Fruit fly (Drosophila melanogaster) whole organism, embryonic: Measurements from ENCODE around the gene Kaz-m1.
A peak's percentile ranks its signal among the peaks of the same experiment; 100 is the strongest.

Experiments used
- CG11398 ChIP-seq: fragments of 200-800 bp; sonication (Bioruptor generic); optimal IDR thresholded peaks from 2 replicates; lab custom pipeline; 2016; ENCODE audit warnings: missing biosample characterization, missing genetic modification characterization
- CG12155 ChIP-seq: fragments of 200-800 bp; sonication (Bioruptor generic); optimal IDR thresholded peaks from 3 replicates; lab custom pipeline; 2016; ENCODE audit warnings: missing biosample characterization, missing genetic modification characterization
- CG14441 ChIP-seq: fragments of 200-800 bp; sonication (Bioruptor generic); IDR thresholded peaks from 2 replicates; pipeline ENCODE4 v1.3.6; 2022; ENCODE audit warnings: missing biosample characterization, missing genetic modification characterization
- CG15011 ChIP-seq: fragments of 200-800 bp; sonication (Bioruptor generic); optimal IDR thresholded peaks from 3 replicates; lab custom pipeline; 2018; ENCODE audit warnings: missing biosample characterization, mild to moderate bottlenecking, missing genetic modification characterization
- CG15269 ChIP-seq: fragments of 200-800 bp; sonication (Bioruptor generic); optimal IDR thresholded peaks from 2 replicates; lab custom pipeline; 2018; ENCODE audit warnings: missing biosample characterization, mild to moderate bottlenecking, missing genetic modification characterization, moderate library complexity
- CG16813 ChIP-seq: fragments of 200-800 bp; sonication (Bioruptor generic); IDR thresholded peaks from 3 replicates; pipeline ENCODE4 v1.3.6; 2022; ENCODE audit warnings: missing biosample characterization, missing genetic modification characterization; ENCODE audit not compliant: partially characterized antibody
- CG17328 ChIP-seq: fragments of 200-800 bp; sonication (Bioruptor generic); IDR thresholded peaks from 2 replicates; pipeline ENCODE4 v1.3.6; 2022; ENCODE audit warnings: missing biosample characterization, missing genetic modification characterization
- CG2116 ChIP-seq: fragments of 200-800 bp; sonication (Bioruptor generic); optimal IDR thresholded peaks from 3 replicates; lab custom pipeline; 2018; ENCODE audit warnings: missing biosample characterization, mild to moderate bottlenecking, missing genetic modification characterization
- CG31388 ChIP-seq: fragments of 200-800 bp; sonication (Bioruptor generic); optimal IDR thresholded peaks from 2 replicates; lab custom pipeline; 2016; ENCODE audit warnings: missing biosample characterization, missing genetic modification characterization
- CG3163 ChIP-seq: fragments of 200-800 bp; sonication (Bioruptor generic); optimal IDR thresholded peaks from 3 replicates; lab custom pipeline; 2016; ENCODE audit warnings: missing biosample characterization, missing genetic modification characterization
- CG3407 ChIP-seq: fragments of 200-800 bp; sonication (Bioruptor generic); optimal IDR thresholded peaks from 2 replicates; lab custom pipeline; 2018; ENCODE audit warnings: missing biosample characterization, mild to moderate bottlenecking, missing genetic modification characterization
- CG3847 ChIP-seq: fragments of 200-800 bp; sonication (Bioruptor generic); IDR thresholded peaks from 2 replicates; pipeline ENCODE4 v1.3.6; 2022; ENCODE audit warnings: missing biosample characterization, missing genetic modification characterization
- CG4854 ChIP-seq: fragments of 200-800 bp; sonication (Bioruptor generic); optimal IDR thresholded peaks from 2 replicates; lab custom pipeline; 2016; ENCODE audit warnings: missing biosample characterization, missing genetic modification characterization, inconsistent platforms
- CG5180 ChIP-seq: fragments of 200-800 bp; sonication (Bioruptor generic); optimal IDR thresholded peaks from 3 replicates; lab custom pipeline; 2017; ENCODE audit warnings: missing biosample characterization, missing genetic modification characterization, mild to moderate bottlenecking, moderate library complexity, missing genetic modification reagents
- CG5245 ChIP-seq: fragments of 200-800 bp; sonication (Bioruptor generic); optimal IDR thresholded peaks from 3 replicates; lab custom pipeline; 2016; ENCODE audit warnings: missing biosample characterization, missing genetic modification characterization
- CG8765 ChIP-seq: fragments of 200-800 bp; sonication (Bioruptor generic); IDR thresholded peaks from 2 replicates; pipeline ENCODE4 v1.3.6; 2022; ENCODE audit warnings: missing biosample characterization, missing genetic modification characterization
- CG9876 ChIP-seq: fragments of 200-800 bp; sonication (Bioruptor generic); optimal IDR thresholded peaks from 2 replicates; lab custom pipeline; 2016; ENCODE audit warnings: missing biosample characterization, missing genetic modification characterization
- Doc2 ChIP-seq: fragments of 200-800 bp; sonication (Bioruptor generic); IDR thresholded peaks from 2 replicates; pipeline ENCODE4 v1.3.6; 2022; ENCODE audit warnings: missing biosample characterization, missing genetic modification characterization
- Fer3 ChIP-seq: fragments of 200-800 bp; sonication (Bioruptor generic); optimal IDR thresholded peaks from 2 replicates; lab custom pipeline; 2018; ENCODE audit warnings: missing biosample characterization, mild to moderate bottlenecking, missing genetic modification characterization, moderate library complexity
- Gsc ChIP-seq: fragments of 200-800 bp; sonication (Bioruptor generic); IDR thresholded peaks from 2 replicates; pipeline ENCODE4 v1.3.6; 2022; ENCODE audit warnings: missing biosample characterization, missing genetic modification characterization
- Gug ChIP-seq: fragments of 200-800 bp; sonication (Bioruptor generic); IDR thresholded peaks from 4 replicates; pipeline ENCODE4 v1.3.6; 2022; ENCODE audit warnings: missing biosample characterization, missing genetic modification characterization
- H15 ChIP-seq: fragments of 200-800 bp; sonication (Bioruptor generic); IDR thresholded peaks from 3 replicates; pipeline ENCODE4 v1.3.6; 2022; ENCODE audit warnings: missing biosample characterization, missing genetic modification characterization
- Hand ChIP-seq: fragments of 200-800 bp; sonication (Bioruptor generic); optimal IDR thresholded peaks from 2 replicates; lab custom pipeline; 2017; ENCODE audit warnings: mild to moderate bottlenecking, missing biosample characterization, missing genetic modification reagents, missing genetic modification characterization
- Med ChIP-seq: fragments of 200-800 bp; sonication (Bioruptor generic); peaks from one replicate; lab custom pipeline; 2016; ENCODE audit warnings: missing biosample characterization, missing genetic modification characterization, mild to moderate bottlenecking, inconsistent platforms, moderate library complexity
- NC2β ChIP-seq: fragments of 200-800 bp; sonication (Bioruptor generic); optimal IDR thresholded peaks from 2 replicates; lab custom pipeline; 2016; ENCODE audit warnings: missing biosample characterization, missing genetic modification characterization
- Sin3A ChIP-seq: fragments of >200 bp; optimal IDR thresholded peaks from 2 replicates; lab custom pipeline; 2018
- Sox100B ChIP-seq: fragments of 200-800 bp; sonication (Bioruptor generic); optimal IDR thresholded peaks from 3 replicates; lab custom pipeline; 2018; ENCODE audit warnings: missing biosample characterization, mild to moderate bottlenecking, missing genetic modification characterization
- amos ChIP-seq: fragments of 200-800 bp; sonication (Bioruptor generic); IDR thresholded peaks from 2 replicates; pipeline ENCODE4 v1.3.6; 2022; ENCODE audit warnings: missing biosample characterization, missing genetic modification characterization; ENCODE audit not compliant: partially characterized antibody
- aop ChIP-seq: fragments of 200-800 bp; sonication (Bioruptor generic); IDR thresholded peaks from 2 replicates; pipeline ENCODE4 v1.3.6; 2022; ENCODE audit warnings: missing biosample characterization, missing genetic modification characterization
- ara ChIP-seq: fragments of 200-800 bp; sonication (Bioruptor generic); IDR thresholded peaks from 2 replicates; pipeline ENCODE4 v1.3.6; 2022; ENCODE audit warnings: missing biosample characterization, missing genetic modification characterization
- bab2 ChIP-seq: fragments of 200-800 bp; sonication (Bioruptor generic); optimal IDR thresholded peaks from 2 replicates; lab custom pipeline; 2016; ENCODE audit warnings: missing biosample characterization, missing genetic modification characterization
- croc ChIP-seq: fragments of 200-800 bp; sonication (Bioruptor generic); conservative IDR thresholded peaks from 3 replicates; pipeline ENCODE4 v1.3.6; 2022; ENCODE audit warnings: missing biosample characterization, missing genetic modification characterization
- fd64A ChIP-seq: fragments of 200-800 bp; sonication (Bioruptor generic); optimal IDR thresholded peaks from 3 replicates; lab custom pipeline; 2018; ENCODE audit warnings: missing biosample characterization, mild to moderate bottlenecking, missing genetic modification characterization
- fru ChIP-seq: fragments of >200 bp; optimal IDR thresholded peaks from 2 replicates; lab custom pipeline; 2017
- gcm ChIP-seq: fragments of 200-800 bp; sonication (Bioruptor generic); optimal IDR thresholded peaks from 2 replicates; lab custom pipeline; 2019; ENCODE audit warnings: missing biosample characterization, mild to moderate bottlenecking, missing genetic modification characterization, moderate library complexity
- gcm2 ChIP-seq: fragments of 200-800 bp; sonication (Bioruptor generic); optimal IDR thresholded peaks from 2 replicates; lab custom pipeline; 2016; ENCODE audit warnings: missing biosample characterization, missing genetic modification characterization
- her ChIP-seq: fragments of 200-800 bp; sonication (Bioruptor generic); optimal IDR thresholded peaks from 2 replicates; lab custom pipeline; 2016; ENCODE audit warnings: missing biosample characterization, missing genetic modification characterization
- lbe ChIP-seq: fragments of 200-800 bp; sonication (Bioruptor generic); optimal IDR thresholded peaks from 2 replicates; lab custom pipeline; 2016; ENCODE audit warnings: missing biosample characterization, mild to moderate bottlenecking, missing genetic modification characterization
- lov ChIP-seq, 2 experiments: fragments of 200-800 bp in 1 of 2; fragments of >200 bp in 1 of 2; sonication (Bioruptor generic) in 1 of 2; IDR thresholded peaks in 1 of 2; optimal IDR thresholded peaks in 1 of 2; 2 replicates in 1 of 2; 3 replicates in 1 of 2; pipeline versions ENCODE4 v1.3.6 to Lab custom; 2017 to 2022; ENCODE audit warnings: missing biosample characterization in 1 of 2, missing genetic modification characterization in 1 of 2
- nerfin-1 ChIP-seq: fragments of 200-800 bp; sonication (Bioruptor generic); optimal IDR thresholded peaks from 3 replicates; lab custom pipeline; 2019; ENCODE audit warnings: missing biosample characterization, mild to moderate bottlenecking, missing genetic modification characterization, moderate library complexity
- oc ChIP-seq: fragments of 200-800 bp; sonication (Bioruptor generic); optimal IDR thresholded peaks from 2 replicates; lab custom pipeline; 2018; ENCODE audit warnings: missing biosample characterization, mild to moderate bottlenecking, missing genetic modification characterization, moderate library complexity
- pan ChIP-seq, 4 experiments: fragments of >200 bp in 3 of 4; fragments of 200-800 bp in 1 of 4; sonication (Bioruptor generic) in 1 of 4; optimal IDR thresholded peaks in 3 of 4; IDR thresholded peaks in 1 of 4; 2 replicates each; pipeline versions ENCODE4 v1.3.6 to Lab custom; 2017 to 2022; ENCODE audit warnings: missing biosample characterization in 2 of 4, missing genetic modification characterization in 2 of 4, mixed read lengths in 1 of 4
- psq ChIP-seq: fragments of 200-800 bp; sonication (Bioruptor generic); optimal IDR thresholded peaks from 2 replicates; lab custom pipeline; 2017; ENCODE audit warnings: missing biosample characterization, missing genetic modification characterization
- slp2 ChIP-seq: fragments of 200-800 bp; sonication (Bioruptor generic); optimal IDR thresholded peaks from 2 replicates; lab custom pipeline; 2016; ENCODE audit warnings: missing biosample characterization, missing genetic modification characterization
- sr ChIP-seq: fragments of 200-800 bp; sonication (Bioruptor generic); IDR thresholded peaks from 3 replicates; pipeline ENCODE4 v1.3.6; 2022; ENCODE audit warnings: missing biosample characterization, missing genetic modification characterization
- trh ChIP-seq: fragments of 200-800 bp; sonication (Bioruptor generic); optimal IDR thresholded peaks from 2 replicates; lab custom pipeline; 2016; ENCODE audit warnings: missing biosample characterization, missing genetic modification characterization
- ttk ChIP-seq: fragments of 200-800 bp; sonication (Bioruptor generic); IDR thresholded peaks from 2 replicates; pipeline ENCODE4 v2.1.2; 2022; ENCODE audit warnings: missing biosample characterization, missing genetic modification characterization
- usp ChIP-seq: fragments of >200 bp; optimal IDR thresholded peaks from 2 replicates; lab custom pipeline; 2017; ENCODE audit warnings: missing biosample characterization, missing genetic modification characterization

The Kaz-m1 gene

dm6 chr3R:26020244-26021171 is 6.0 kb downstream of the Kaz-m1 start (continued):
- TF ChIP-seq CG5245 (GFP tag; lab: Kevin White, UChicago) = peak; percentile 52
- peak; percentile 43 for TF ChIP-seq trh (GFP tag; lab: Kevin White, UChicago)
- TF ChIP-seq amos (GFP tag; lab: Robert Waterston, UW) = no peak
- peak; percentile 44; the same call in 2 of the 3 replicates for TF ChIP-seq croc (GFP tag; lab: Robert Waterston, UW)
- TF ChIP-seq aop = no peak
- TF ChIP-seq Gug (GFP tag; lab: Robert Waterston, UW) = no peak
- no peak for TF ChIP-seq CG16813 (GFP tag; lab: Robert Waterston, UW)
- TF ChIP-seq psq (GFP tag; lab: Kevin White, UChicago) = no peak
- peak; percentile 32; the same call in 1 of the 2 replicates for TF ChIP-seq CG3847 (GFP tag; lab: Robert Waterston, UW)
- peak; percentile 65; the same call in 2 of the 3 replicates for TF ChIP-seq sr (GFP tag; lab: Robert Waterston, UW)
- TF ChIP-seq fd64A (GFP tag; lab: Kevin White, UChicago) = no peak
- TF ChIP-seq Doc2 (GFP tag; lab: Robert Waterston, UW) = no peak
- peak; percentile 79 for TF ChIP-seq Med (GFP tag; lab: Kevin White, UChicago)
- no peak for TF ChIP-seq oc (tag; lab: Kevin White, UChicago)
- 0 out of 2 replicates have a peak, but pooled peaks have one; percentile 26 for TF ChIP-seq Gsc
- peak; percentile 47 for TF ChIP-seq Fer3 (tag; lab: Kevin White, UChicago)
- peak; percentile 36 for TF ChIP-seq CG15011 (GFP tag; lab: Kevin White, UChicago)
- TF ChIP-seq CG3163 (GFP tag; lab: Kevin White, UChicago) = no peak
- TF ChIP-seq NC2β (GFP tag; lab: Kevin White, UChicago) = no peak
- TF ChIP-seq ara (GFP tag; lab: Robert Waterston, UW) = peak; percentile 72
- TF ChIP-seq pan (optimal IDR thresholded peaks at IDR 0.05; lab: Kevin White, UChicago) = no peak
- peak in 1 of 2 experiments; percentile 79 for TF ChIP-seq pan (GFP tag; optimal IDR thresholded peaks at IDR 0.05 in 1 of 2, IDR thresholded peaks at IDR 0.05 in 1 of 2)
- no peak for TF ChIP-seq usp (GFP tag; lab: Kevin White, UChicago)
- TF ChIP-seq ttk (GFP tag; lab: Robert Waterston, UW) = peak; percentile 54; the same call in 1 of the 2 replicates
- TF ChIP-seq CG11398 = no peak
- peak; percentile 12 for TF ChIP-seq bab2 (GFP tag; lab: Kevin White, UChicago)
- TF ChIP-seq CG31388 (GFP tag; lab: Kevin White, UChicago) = no peak
- peak; percentile 33 for TF ChIP-seq CG17328 (GFP tag; lab: Robert Waterston, UW)
- no peak; the same call in 2 of the 3 replicates for TF ChIP-seq H15 (GFP tag; lab: Robert Waterston, UW)
- TF ChIP-seq CG12155 = peak; percentile 33
- TF ChIP-seq CG2116 (GFP tag; lab: Kevin White, UChicago) = no peak
- TF ChIP-seq slp2 (GFP tag; lab: Kevin White, UChicago) = no peak
- no peak for TF ChIP-seq Hand (GFP tag; lab: Kevin White, UChicago)
- TF ChIP-seq Sin3A (lab: Kevin White, UChicago) = no peak
- peak; percentile 44 for TF ChIP-seq nerfin-1 (tag; lab: Kevin White, UChicago)
- TF ChIP-seq gcm (GFP tag; lab: Kevin White, UChicago) = peak; percentile 49
- TF ChIP-seq gcm2 (GFP tag; lab: Kevin White, UChicago) = no peak
- TF ChIP-seq CG9876 (GFP tag; lab: Kevin White, UChicago) = no peak
- TF ChIP-seq her (GFP tag; lab: Kevin White, UChicago) = no peak
- no peak for TF ChIP-seq fru (lab: Kevin White, UChicago)
- peak; percentile 62 for TF ChIP-seq CG3407 (GFP tag; lab: Kevin White, UChicago)
- TF ChIP-seq CG5180 (GFP tag; lab: Kevin White, UChicago) = peak; percentile 43
- peak; percentile 46 for TF ChIP-seq lbe (GFP tag; lab: Kevin White, UChicago)
- TF ChIP-seq CG8765 (GFP tag; lab: Robert Waterston, UW) = no peak
- TF ChIP-seq CG15269 (tag; lab: Kevin White, UChicago) = peak; percentile 72
- no peak for TF ChIP-seq CG4854
- no peak for TF ChIP-seq lov (optimal IDR thresholded peaks at IDR 0.05; lab: Kevin White, UChicago)
- 0 out of 3 replicates have a peak, but pooled peaks have one; percentile 30 for TF ChIP-seq lov (GFP tag; IDR thresholded peaks at IDR 0.05; lab: Robert Waterston, UW)
- TF ChIP-seq CG14441 (GFP tag; lab: Robert Waterston, UW) = peak; percentile 64
- peak; percentile 76 for TF ChIP-seq Sox100B (GFP tag; lab: Kevin White, UChicago)
